Fruit fly (Drosophila melanogaster) whole organism, embryonic: ENCODE results near the gene Pmm2.

Experiments used
- Aef1 ChIP-seq: fragments of 200-800 bp; sonication (Bioruptor generic); IDR thresholded peaks from 3 replicates; pipeline ENCODE4 v1.3.6; 2022; ENCODE audit warnings: missing biosample characterization, missing genetic modification characterization
- Bgb ChIP-seq: fragments of 200-800 bp; sonication (Bioruptor generic); IDR thresholded peaks from 2 replicates; pipeline ENCODE4 v1.3.6; 2022; ENCODE audit warnings: missing biosample characterization, missing genetic modification characterization; ENCODE audit not compliant: partially characterized antibody
- CG10274 ChIP-seq: fragments of 200-800 bp; sonication (Bioruptor generic); optimal IDR thresholded peaks from 3 replicates; lab custom pipeline; 2017; ENCODE audit warnings: missing biosample characterization, mild to moderate bottlenecking, missing genetic modification characterization
- CG10543 ChIP-seq: fragments of 200-800 bp; sonication (Bioruptor generic); optimal IDR thresholded peaks from 3 replicates; lab custom pipeline; 2017; ENCODE audit warnings: missing biosample characterization, mild to moderate bottlenecking, missing genetic modification characterization, moderate library complexity
- CG11085 ChIP-seq: fragments of 200-800 bp; sonication (Bioruptor generic); IDR thresholded peaks from 2 replicates; pipeline ENCODE4 v1.3.6; 2022; ENCODE audit warnings: missing biosample characterization, missing genetic modification characterization
- CG13624 ChIP-seq: fragments of 200-800 bp; sonication (Bioruptor generic); optimal IDR thresholded peaks from 2 replicates; lab custom pipeline; 2016; ENCODE audit warnings: missing biosample characterization, missing genetic modification characterization
- CG14441 ChIP-seq: fragments of 200-800 bp; sonication (Bioruptor generic); IDR thresholded peaks from 2 replicates; pipeline ENCODE4 v1.3.6; 2022; ENCODE audit warnings: missing biosample characterization, missing genetic modification characterization
- CG14965 ChIP-seq: fragments of 200-800 bp; sonication (Bioruptor generic); optimal IDR thresholded peaks from 2 replicates; lab custom pipeline; 2016; ENCODE audit warnings: missing biosample characterization, missing genetic modification characterization, borderline replicate concordance
- CG15269 ChIP-seq: fragments of 200-800 bp; sonication (Bioruptor generic); optimal IDR thresholded peaks from 2 replicates; lab custom pipeline; 2018; ENCODE audit warnings: missing biosample characterization, mild to moderate bottlenecking, missing genetic modification characterization, moderate library complexity
- CG17186 ChIP-seq: fragments of 200-800 bp; sonication (Bioruptor generic); optimal IDR thresholded peaks from 3 replicates; lab custom pipeline; 2017; ENCODE audit warnings: missing biosample characterization, missing genetic modification reagents, missing genetic modification characterization
- CG17912 ChIP-seq: fragments of 200-800 bp; sonication (Bioruptor generic); optimal IDR thresholded peaks from 2 replicates; lab custom pipeline; 2018; ENCODE audit warnings: missing biosample characterization, mild to moderate bottlenecking, missing genetic modification characterization
- CG2116 ChIP-seq: fragments of 200-800 bp; sonication (Bioruptor generic); optimal IDR thresholded peaks from 3 replicates; lab custom pipeline; 2018; ENCODE audit warnings: missing biosample characterization, mild to moderate bottlenecking, missing genetic modification characterization
- CG31365 ChIP-seq: fragments of 200-800 bp; sonication (Bioruptor generic); optimal IDR thresholded peaks from 2 replicates; lab custom pipeline; 2018; ENCODE audit warnings: missing biosample characterization, mild to moderate bottlenecking, missing genetic modification characterization
- CG6175 ChIP-seq: fragments of 200-800 bp; sonication (Bioruptor generic); IDR thresholded peaks from 3 replicates; pipeline ENCODE4 v1.3.6; 2022; ENCODE audit warnings: missing biosample characterization, missing genetic modification characterization
- CG6654 ChIP-seq: fragments of 200-800 bp; sonication (Bioruptor generic); optimal IDR thresholded peaks from 2 replicates; lab custom pipeline; 2017; ENCODE audit warnings: missing biosample characterization, mild to moderate bottlenecking, missing genetic modification characterization
- CHES-1-like ChIP-seq: fragments of 200-800 bp; sonication (Bioruptor generic); optimal IDR thresholded peaks from 2 replicates; lab custom pipeline; 2016; ENCODE audit warnings: missing biosample characterization, missing genetic modification characterization
- E2f1 ChIP-seq: fragments of 200-800 bp; sonication (Bioruptor generic); IDR thresholded peaks from 2 replicates; pipeline ENCODE4 v1.3.6; 2022; ENCODE audit warnings: missing biosample characterization, missing genetic modification characterization
- Fer3 ChIP-seq: fragments of 200-800 bp; sonication (Bioruptor generic); optimal IDR thresholded peaks from 2 replicates; lab custom pipeline; 2018; ENCODE audit warnings: missing biosample characterization, mild to moderate bottlenecking, missing genetic modification characterization, moderate library complexity
- Gug ChIP-seq: fragments of 200-800 bp; sonication (Bioruptor generic); IDR thresholded peaks from 4 replicates; pipeline ENCODE4 v1.3.6; 2022; ENCODE audit warnings: missing biosample characterization, missing genetic modification characterization
- HLHmδ ChIP-seq: fragments of 200-800 bp; sonication (Bioruptor generic); optimal IDR thresholded peaks from 2 replicates; lab custom pipeline; 2018; ENCODE audit warnings: missing biosample characterization, mild to moderate bottlenecking, missing genetic modification characterization, moderate library complexity
- Hr39 ChIP-seq: fragments of >200 bp; optimal IDR thresholded peaks from 2 replicates; lab custom pipeline; 2017
- Jarid2 ChIP-seq: fragments of 200-800 bp; sonication (Bioruptor generic); optimal IDR thresholded peaks from 3 replicates; lab custom pipeline; 2017; ENCODE audit warnings: mild to moderate bottlenecking, missing biosample characterization, missing genetic modification reagents, missing genetic modification characterization
- Kr ChIP-seq: fragments of 200-800 bp; sonication (Bioruptor generic); optimal IDR thresholded peaks from 2 replicates; lab custom pipeline; 2017; ENCODE audit warnings: missing biosample characterization, mild to moderate bottlenecking, missing genetic modification characterization
- MTF-1 ChIP-seq: fragments of 200-800 bp; sonication (Bioruptor generic); optimal IDR thresholded peaks from 2 replicates; lab custom pipeline; 2018; ENCODE audit warnings: missing biosample characterization, mild to moderate bottlenecking, missing genetic modification characterization, borderline replicate concordance
- NfI ChIP-seq: fragments of 200-800 bp; sonication (Bioruptor generic); optimal IDR thresholded peaks from 3 replicates; lab custom pipeline; 2018; ENCODE audit warnings: missing biosample characterization, mild to moderate bottlenecking, missing genetic modification characterization, moderate library complexity
- Poxn ChIP-seq: fragments of 200-800 bp; sonication (Bioruptor generic); IDR thresholded peaks from 2 replicates; pipeline ENCODE4 v1.3.6; 2022; ENCODE audit warnings: missing biosample characterization, missing genetic modification characterization
- Rfx ChIP-seq: fragments of 200-800 bp; sonication (Bioruptor generic); IDR thresholded peaks from 2 replicates; pipeline ENCODE4 v1.3.6; 2022; ENCODE audit warnings: missing biosample characterization, missing genetic modification characterization
- Sry-β ChIP-seq: fragments of 200-800 bp; sonication (Bioruptor generic); optimal IDR thresholded peaks from 2 replicates; lab custom pipeline; 2018; ENCODE audit warnings: missing biosample characterization, mild to moderate bottlenecking, missing genetic modification characterization, moderate library complexity
- Taf1 ChIP-seq: fragments of 200-800 bp; sonication (Bioruptor generic); IDR thresholded peaks from 2 replicates; pipeline ENCODE4 v1.3.6; 2022; ENCODE audit warnings: missing biosample characterization, missing genetic modification characterization
- Tbp ChIP-seq: fragments of >200 bp; optimal IDR thresholded peaks from 2 replicates; lab custom pipeline; 2018; ENCODE audit warnings: missing biosample characterization, missing genetic modification characterization
- Xrp1 ChIP-seq: fragments of 200-800 bp; sonication (Bioruptor generic); IDR thresholded peaks from 2 replicates; pipeline ENCODE4 v1.3.6; 2022; ENCODE audit warnings: missing biosample characterization, missing genetic modification characterization
- ab ChIP-seq: fragments of 200-800 bp; sonication (Bioruptor generic); optimal IDR thresholded peaks from 2 replicates; lab custom pipeline; 2016; ENCODE audit warnings: missing biosample characterization, missing genetic modification characterization
- ash1 ChIP-seq: fragments of 200-800 bp; sonication (Bioruptor generic); optimal IDR thresholded peaks from 2 replicates; lab custom pipeline; 2018; ENCODE audit warnings: missing biosample characterization, mild to moderate bottlenecking, missing genetic modification characterization
- bcd ChIP-seq: fragments of 200-800 bp; sonication (Bioruptor generic); optimal IDR thresholded peaks from 2 replicates; lab custom pipeline; 2017; ENCODE audit warnings: missing biosample characterization, mild to moderate bottlenecking, missing genetic modification characterization
- bigmax ChIP-seq: fragments of 200-800 bp; sonication (Bioruptor generic); optimal IDR thresholded peaks from 2 replicates; lab custom pipeline; 2018; ENCODE audit warnings: missing biosample characterization, mild to moderate bottlenecking, missing genetic modification characterization
- chn ChIP-seq: fragments of 200-800 bp; sonication (Bioruptor generic); optimal IDR thresholded peaks from 2 replicates; lab custom pipeline; 2016; ENCODE audit warnings: missing biosample characterization, missing genetic modification characterization
- dmrt99B ChIP-seq: fragments of 200-800 bp; sonication (Bioruptor generic); optimal IDR thresholded peaks from 2 replicates; lab custom pipeline; 2018; ENCODE audit warnings: missing biosample characterization, mild to moderate bottlenecking, missing genetic modification characterization, moderate library complexity
- fu2 ChIP-seq: fragments of 200-800 bp; sonication (Bioruptor generic); optimal IDR thresholded peaks from 2 replicates; lab custom pipeline; 2016; ENCODE audit warnings: missing biosample characterization, missing genetic modification characterization
- gcm ChIP-seq: fragments of 200-800 bp; sonication (Bioruptor generic); optimal IDR thresholded peaks from 2 replicates; lab custom pipeline; 2019; ENCODE audit warnings: missing biosample characterization, mild to moderate bottlenecking, missing genetic modification characterization, moderate library complexity
- gro ChIP-seq: fragments of 200-800 bp; sonication (Bioruptor generic); optimal IDR thresholded peaks from 2 replicates; lab custom pipeline; 2016; ENCODE audit warnings: missing biosample characterization, missing genetic modification characterization
- hbn ChIP-seq: fragments of 200-800 bp; sonication (Bioruptor generic); IDR thresholded peaks from 2 replicates; pipeline ENCODE4 v1.3.6; 2022; ENCODE audit warnings: missing biosample characterization, missing genetic modification characterization; ENCODE audit not compliant: partially characterized antibody
- kah ChIP-seq: fragments of 200-800 bp; sonication (Bioruptor generic); optimal IDR thresholded peaks from 2 replicates; lab custom pipeline; 2018; ENCODE audit warnings: missing biosample characterization, mild to moderate bottlenecking, missing genetic modification characterization
- nerfin-2 ChIP-seq: fragments of 200-800 bp; sonication (Bioruptor generic); IDR thresholded peaks from 2 replicates; pipeline ENCODE4 v1.3.6; 2022; ENCODE audit warnings: missing biosample characterization, missing genetic modification characterization; ENCODE audit not compliant: partially characterized antibody
- odd ChIP-seq: fragments of 200-800 bp; sonication (Bioruptor generic); optimal IDR thresholded peaks from 2 replicates; lab custom pipeline; 2017; ENCODE audit warnings: missing biosample characterization, mild to moderate bottlenecking, missing genetic modification characterization
- pan ChIP-seq, 4 experiments: fragments of >200 bp in 3 of 4; fragments of 200-800 bp in 1 of 4; sonication (Bioruptor generic) in 1 of 4; optimal IDR thresholded peaks in 3 of 4; IDR thresholded peaks in 1 of 4; 2 replicates each; pipeline versions ENCODE4 v1.3.6 to Lab custom; 2017 to 2022; ENCODE audit warnings: missing biosample characterization in 2 of 4, missing genetic modification characterization in 2 of 4, mixed read lengths in 1 of 4
- so ChIP-seq: fragments of 200-800 bp; sonication (Bioruptor generic); IDR thresholded peaks from 3 replicates; pipeline ENCODE4 v1.3.6; 2022; ENCODE audit warnings: missing biosample characterization, missing genetic modification characterization
- ssp ChIP-seq: fragments of 200-800 bp; sonication (Bioruptor generic); IDR thresholded peaks from 2 replicates; pipeline ENCODE4 v1.3.6; 2022; ENCODE audit warnings: missing biosample characterization, missing genetic modification characterization
- sug ChIP-seq: fragments of 200-800 bp; optimal IDR thresholded peaks from 2 replicates; lab custom pipeline; 2019; ENCODE audit warnings: missing biosample characterization, mild to moderate bottlenecking, missing genetic modification characterization, moderate library complexity
- tgo ChIP-seq: fragments of 200-800 bp; sonication (Bioruptor generic); IDR thresholded peaks from 3 replicates; pipeline ENCODE4 v1.3.6; 2022; ENCODE audit warnings: missing biosample characterization, missing genetic modification characterization

The Pmm2 gene

dm6 chr3L:12526433-12527113, 7.8 kb upstream of the Pmm2 start, which contains the start of gene eIF2beta (continued):
- TF ChIP-seq nerfin-2 (GFP tag; lab: Robert Waterston, UW) (no peak), fu2 (GFP tag; lab: Kevin White, UChicago) (peak; percentile 18), CG2116 (peak; percentile 40), CG17912 (GFP tag; lab: Kevin White, UChicago) (peak; percentile 49), bcd (GFP tag; lab: Kevin White, UChicago) (no peak), CG14965 (peak; percentile 98), bigmax (peak; percentile 100), ab (GFP tag; lab: Kevin White, UChicago) (no peak), pan (optimal IDR thresholded peaks at IDR 0.05; lab: Kevin White, UChicago) (no peak), pan (GFP tag; optimal IDR thresholded peaks at IDR 0.05 in 1 of 2, IDR thresholded peaks at IDR 0.05 in 1 of 2) (peak in 1 of 2 experiments; percentile 48), tgo (GFP tag; lab: Robert Waterston, UW) (no peak), Fer3 (tag; lab: Kevin White, UChicago) (peak; percentile 36), gcm (GFP tag; lab: Kevin White, UChicago) (peak; percentile 22), hbn (GFP tag; lab: Robert Waterston, UW) (0 out of 2 replicates have a peak, but pooled peaks have one; percentile 23), ash1 (GFP tag; lab: Kevin White, UChicago) (no peak), Rfx (GFP tag; lab: Robert Waterston, UW) (peak; percentile 25; the same call in 1 of the 2 replicates), Jarid2 (peak; percentile 8), chn (GFP tag; lab: Kevin White, UChicago) (peak; percentile 29), Sry-β (GFP tag; lab: Kevin White, UChicago) (peak; percentile 19), Taf1 (GFP tag; lab: Robert Waterston, UW) (no peak), CG17186 (GFP tag; lab: Kevin White, UChicago) (peak; percentile 32), MTF-1 (GFP tag; lab: Kevin White, UChicago) (peak; percentile 79), CG10543 (GFP tag; lab: Kevin White, UChicago) (peak; percentile 27), so (GFP tag; lab: Robert Waterston, UW) (0 out of 3 replicates have a peak, but pooled peaks have one; percentile 35), CG6175 (GFP tag; lab: Robert Waterston, UW) (no peak), CG11085 (GFP tag; lab: Robert Waterston, UW) (no peak), Kr (GFP tag; lab: Kevin White, UChicago) (no peak), dmrt99B (peak; percentile 54), gro (peak; percentile 12), Poxn (GFP tag; lab: Robert Waterston, UW) (no peak), CG6654 (GFP tag; lab: Kevin White, UChicago) (peak; percentile 30), CG13624 (peak; percentile 6), Tbp (GFP tag; lab: Kevin White, UChicago) (no peak), CHES-1-like (no peak), E2f1 (GFP tag; lab: Robert Waterston, UW) (no peak), Aef1 (GFP tag; lab: Robert Waterston, UW) (no peak), HLHmδ (GFP tag; lab: Kevin White, UChicago) (peak; percentile 57), Bgb (GFP tag; lab: Robert Waterston, UW) (peak; percentile 37; the same call in 1 of the 2 replicates), ssp (GFP tag; lab: Robert Waterston, UW) (no peak), CG15269 (peak; percentile 54), Xrp1 (GFP tag; lab: Robert Waterston, UW) (peak; percentile 24; the same call in 1 of the 2 replicates), sug (peak; percentile 4), CG31365 (peak; percentile 42), Gug (GFP tag; lab: Robert Waterston, UW) (no peak), NfI (GFP tag; lab: Kevin White, UChicago) (peak; percentile 70), odd (GFP tag; lab: Kevin White, UChicago) (peak; percentile 58), kah (GFP tag; lab: Kevin White, UChicago) (peak; percentile 43), CG10274 (GFP tag; lab: Kevin White, UChicago) (no peak), Hr39 (lab: Kevin White, UChicago) (no peak), CG14441 (GFP tag; lab: Robert Waterston, UW) (no peak)
